Worm (Caenorhabditis elegans) whole organism, L3 larva: ENCODE results near the gene ndab-2.
A peak's percentile ranks its signal among the peaks of the same experiment; 100 is the strongest.

Experiments
- ama-1 ChIP-seq: fragments of 150-350 bp; optimal IDR thresholded peaks from 2 replicates; lab custom pipeline; 2018
- ceh-16 ChIP-seq: sonication (generic microtip); optimal IDR thresholded peaks from 2 replicates; lab custom pipeline; 2017; ENCODE audit warnings: missing biosample characterization, missing genetic modification characterization
- lin-15B ChIP-seq: fragments of 150-350 bp; optimal IDR thresholded peaks from 2 replicates; lab custom pipeline; 2014; ENCODE audit warnings: missing biosample characterization, missing genetic modification characterization
- nhr-43 ChIP-seq: sonication (generic microtip); optimal IDR thresholded peaks from 2 replicates; lab custom pipeline; 2016; ENCODE audit warnings: mild to moderate bottlenecking, missing genetic modification characterization, missing compliant biosample characterization; ENCODE audit not compliant: poor library complexity, severe bottlenecking
- pha-4 ChIP-seq: fragments of 150-350 bp; optimal IDR thresholded peaks from 2 replicates; lab custom pipeline; 2014; ENCODE audit warnings: missing biosample characterization, missing genetic modification reagents, missing genetic modification characterization
- unc-39 ChIP-seq: sonication (generic microtip); optimal IDR thresholded peaks from 4 replicates; lab custom pipeline; 2017; ENCODE audit warnings: missing biosample characterization, missing genetic modification characterization
- unc-62 ChIP-seq: fragments of 150-350 bp; sonication (generic microtip); optimal IDR thresholded peaks from 4 replicates; lab custom pipeline; 2014; ENCODE audit warnings: missing biosample characterization, missing genetic modification reagents, missing genetic modification characterization
- zag-1 ChIP-seq: fragments of 150-350 bp; optimal IDR thresholded peaks from 2 replicates; lab custom pipeline; 2014; ENCODE audit warnings: missing biosample characterization, missing genetic modification characterization

ce11 chrIII:7179538-7180301, 832 bp upstream of the ndab-2 start, which contains the start of the genes rps-14 and rpl-36:
- TF ChIP-seq ama-1 (lab: Kevin White, UChicago): peak; percentile 85
- peak; percentile 96 for TF ChIP-seq pha-4
- TF ChIP-seq nhr-43 (tag; lab: Kevin White, UChicago): peak; percentile 68
- no peak for TF ChIP-seq ceh-16 (tag; lab: Kevin White, UChicago)
- TF ChIP-seq zag-1: no peak
- TF ChIP-seq unc-39: no peak
- peak; percentile 96 for TF ChIP-seq lin-15B (tag; lab: Kevin White, UChicago)
- no peak for TF ChIP-seq unc-62 (GFP tag; lab: Kevin White, UChicago)
